Worm (Caenorhabditis elegans): ENCODE data around the gene srg-24.
A peak's percentile ranks its signal among the peaks of the same experiment; 100 is the strongest.

- peak; percentile 53 for TF ChIP-seq pha-4 (tag; optimal IDR thresholded peaks at IDR 0.05)
- TF ChIP-seq unc-39 (tag; optimal IDR thresholded peaks at IDR 0.05) = no peak
- TF ChIP-seq unc-62 (GFP tag; optimal IDR thresholded peaks at IDR 0.05) = no peak
- no peak for TF ChIP-seq ama-1 (optimal IDR thresholded peaks at IDR 0.05)
- no peak for TF ChIP-seq sea-2 (GFP tag; optimal IDR thresholded peaks at IDR 0.05)
- TF ChIP-seq pqm-1 (tag; optimal IDR thresholded peaks at IDR 0.05) = no peak
- TF ChIP-seq zag-1 (tag; optimal IDR thresholded peaks at IDR 0.05) = no peak
- no peak for TF ChIP-seq nhr-11 (tag; optimal IDR thresholded peaks at IDR 0.05)
- TF ChIP-seq nhr-28 (tag; optimal IDR thresholded peaks at IDR 0.05) = no peak
- no peak for TF ChIP-seq fos-1 (tag; optimal IDR thresholded peaks at IDR 0.05)
- no peak for TF ChIP-seq nhr-237 (tag; optimal IDR thresholded peaks at IDR 0.05)
- TF ChIP-seq ztf-11 (tag; optimal IDR thresholded peaks at IDR 0.05) = no peak
- TF ChIP-seq nfya-1 (tag; optimal IDR thresholded peaks at IDR 0.05; ENCODE audit: insufficient read depth) = no peak
These were observed 28.6 kb upstream of the srg-24 start, which contains the start of gene chil-24 for ce11 chrII:3129007-3129406.
